Fruit fly (Drosophila melanogaster): ENCODE data around the gene alpha-Est6.

Gene alpha-Est6

DNA sequence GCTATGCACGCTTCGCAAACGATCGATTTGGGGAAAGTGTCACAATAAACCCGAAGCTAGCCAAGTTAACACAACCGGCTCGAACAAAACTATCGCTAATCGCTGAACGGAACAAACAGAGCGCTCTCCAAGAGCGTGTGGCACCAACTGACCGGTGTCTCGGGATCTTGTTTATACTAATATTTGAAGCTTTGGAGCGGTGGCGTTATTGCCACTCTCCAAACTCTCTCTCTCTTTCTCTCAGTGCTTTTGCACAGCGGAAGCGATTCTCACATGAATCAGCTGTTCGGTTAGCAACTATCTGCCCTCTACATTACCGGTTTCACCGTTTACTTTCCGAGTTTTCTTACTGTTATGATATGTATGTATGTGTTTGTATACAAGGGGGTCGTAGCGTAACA is 37.1 kb downstream of the alpha-Est6 start (continued):
- TF ChIP-seq Bdp1 (GFP tag; optimal IDR thresholded peaks at IDR 0.05) (no peak), dm (GFP tag; optimal IDR thresholded peaks at IDR 0.05) (no peak), run (tag; optimal IDR thresholded peaks at IDR 0.05) (no peak), CrebB (tag; optimal IDR thresholded peaks at IDR 0.05) (peak; percentile 7), Oli (tag; optimal IDR thresholded peaks at IDR 0.05) (no peak), CG16815 (GFP tag; optimal IDR thresholded peaks at IDR 0.05) (no peak), tx (GFP tag; optimal IDR thresholded peaks at IDR 0.05) (no peak), CG9437 (GFP tag; optimal IDR thresholded peaks at IDR 0.05) (no peak), Spps (tag; optimal IDR thresholded peaks at IDR 0.05) (no peak), Ravus (GFP tag; IDR thresholded peaks at IDR 0.05) (no peak), CG3847 (GFP tag; IDR thresholded peaks at IDR 0.05) (no peak), Drgx (GFP tag; IDR thresholded peaks at IDR 0.05) (no peak), al (GFP tag; IDR thresholded peaks at IDR 0.05) (no peak), CG6791 (GFP tag; IDR thresholded peaks at IDR 0.05; ENCODE audit: partially characterized antibody) (no peak), Pdp1 (GFP tag; optimal IDR thresholded peaks at IDR 0.05) (peak in 1 of 2 experiments; percentile 31), CG15514 (GFP tag; optimal IDR thresholded peaks at IDR 0.05) (peak; percentile 9), Hand (GFP tag; optimal IDR thresholded peaks at IDR 0.05) (no peak), H15 (GFP tag; IDR thresholded peaks at IDR 0.05) (no peak), Hey (tag; optimal IDR thresholded peaks at IDR 0.05) (no peak), CG7271 (tag; optimal IDR thresholded peaks at IDR 0.05) (no peak), pita (GFP tag; optimal IDR thresholded peaks at IDR 0.05) (no peak), sob (GFP tag; IDR thresholded peaks at IDR 0.05) (no peak), gce (GFP tag; IDR thresholded peaks at IDR 0.05) (no peak), Hr78 (GFP tag; optimal IDR thresholded peaks at IDR 0.05) (peak in 1 of 2 experiments; percentile 27), CG7745 (tag; optimal IDR thresholded peaks at IDR 0.05) (no peak), CG14667 (GFP tag; IDR thresholded peaks at IDR 0.05) (no peak), CG15601 (tag; optimal IDR thresholded peaks at IDR 0.05) (no peak), CG17912 (GFP tag; optimal IDR thresholded peaks at IDR 0.05) (no peak), Neu2 (GFP tag; optimal IDR thresholded peaks at IDR 0.05; ENCODE audit: borderline replicate concordance) (no peak), ems (GFP tag; optimal IDR thresholded peaks at IDR 0.05) (no peak), CG6272 (GFP tag; IDR thresholded peaks at IDR 0.05) (no peak), Hr3 (GFP tag; optimal IDR thresholded peaks at IDR 0.05) (no peak), zf30C (GFP tag; optimal IDR thresholded peaks at IDR 0.05) (no peak), CG9609 (GFP tag; optimal IDR thresholded peaks at IDR 0.05) (no peak), Lpt (GFP tag; optimal IDR thresholded peaks at IDR 0.05) (no peak), CG6765 (GFP tag; optimal IDR thresholded peaks at IDR 0.05) (no peak), ftz-f1 (GFP tag; optimal IDR thresholded peaks at IDR 0.05) (no peak), CG12769 (tag; optimal IDR thresholded peaks at IDR 0.05) (peak; percentile 89), ham (GFP tag; IDR thresholded peaks at IDR 0.05) (no peak), Tbp (GFP tag; optimal IDR thresholded peaks at IDR 0.05) (no peak), nerfin-1 (tag; optimal IDR thresholded peaks at IDR 0.05) (no peak), Sox102F (GFP tag; optimal IDR thresholded peaks at IDR 0.05) (no peak), CG17612 (GFP tag; IDR thresholded peaks at IDR 0.05) (no peak), ase (GFP tag; IDR thresholded peaks at IDR 0.05) (no peak), lab (GFP tag; optimal IDR thresholded peaks at IDR 0.05) (peak; percentile 28), CG14965 (GFP tag; optimal IDR thresholded peaks at IDR 0.05; ENCODE audit: borderline replicate concordance) (no peak), ap (GFP tag; IDR thresholded peaks at IDR 0.05) (no peak), Scr (GFP tag; IDR thresholded peaks at IDR 0.05; ENCODE audit: partially characterized antibody) (no peak; the same call in 1 of the 2 replicates), HmgZ (tag; optimal IDR thresholded peaks at IDR 0.05) (no peak), ewg (GFP tag; optimal IDR thresholded peaks at IDR 0.05) (no peak), p53 (GFP tag; optimal IDR thresholded peaks at IDR 0.05) (no peak)
